Worm (Caenorhabditis elegans): ENCODE data around the gene C31H1.5.

DNA sequence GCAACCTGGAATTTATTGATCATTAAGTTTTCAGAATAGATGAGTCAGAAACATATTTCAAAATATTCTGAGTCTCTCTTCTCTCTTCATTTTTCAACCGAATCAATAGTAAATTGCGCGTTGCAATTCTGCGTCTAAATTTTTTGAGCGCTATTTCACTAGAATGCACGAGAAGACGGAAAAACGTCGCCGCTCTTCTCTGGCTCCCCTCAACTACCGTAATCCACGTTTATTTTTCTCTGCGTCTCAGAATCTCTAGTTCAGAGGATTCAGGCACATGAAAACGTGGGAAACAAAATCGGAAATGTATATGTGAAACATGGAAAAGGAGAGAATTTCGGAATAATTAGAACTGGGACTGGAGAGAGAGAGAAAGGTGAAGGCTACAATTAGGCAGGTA lies 8.9 kb upstream of the C31H1.5 start:
- no peak for TF ChIP-seq B0261.1 (tag; optimal IDR thresholded peaks at IDR 0.05)
- TF ChIP-seq madf-8 (GFP tag; conservative IDR thresholded peaks at IDR 0.05): no peak

Data from whole organism, young adult.